Worm (Caenorhabditis elegans) whole organism, L1 larva: ENCODE results near the gene srlf-21.

Source experiments
- C04F5.9 ChIP-seq: sonication (generic microtip); optimal IDR thresholded peaks from 2 replicates; lab custom pipeline; 2016; ENCODE audit warnings: missing genetic modification characterization, missing compliant biosample characterization
- C16A3.4 ChIP-seq: fragments of 150-350 bp; optimal IDR thresholded peaks from 2 replicates; lab custom pipeline; 2014; ENCODE audit warnings: missing biosample characterization, missing genetic modification characterization
- C34B4.2 ChIP-seq: sonication (generic microtip); optimal IDR thresholded peaks from 2 replicates; lab custom pipeline; 2017; ENCODE audit warnings: mild to moderate bottlenecking, missing genetic modification characterization, missing compliant biosample characterization
- F16B12.6 ChIP-seq: fragments of 150-350 bp; optimal IDR thresholded peaks from 2 replicates; lab custom pipeline; 2014; ENCODE audit warnings: missing biosample characterization, missing genetic modification characterization
- aly-2 ChIP-seq: fragments of 150-350 bp; optimal IDR thresholded peaks from 2 replicates; lab custom pipeline; 2014; ENCODE audit warnings: missing biosample characterization, missing genetic modification characterization
- blmp-1 ChIP-seq: fragments of 150-350 bp; optimal IDR thresholded peaks from 2 replicates; lab custom pipeline; 2014; ENCODE audit warnings: missing biosample characterization, missing genetic modification characterization
- ceh-63 ChIP-seq: fragments of 200-800 bp; sonication (Bioruptor generic); optimal IDR thresholded peaks from 2 replicates; lab custom pipeline; 2018; ENCODE audit warnings: mild to moderate bottlenecking, missing genetic modification characterization, missing compliant biosample characterization
- ceh-8 ChIP-seq: fragments of 200-800 bp; sonication (Bioruptor generic); optimal IDR thresholded peaks from 2 replicates; lab custom pipeline; 2018; ENCODE audit warnings: mild to moderate bottlenecking, missing genetic modification characterization, moderate library complexity, missing compliant biosample characterization
- ceh-88 ChIP-seq: fragments of 200-800 bp; sonication (Bioruptor generic); IDR thresholded peaks from 2 replicates; pipeline ENCODE4 v1.3.6; 2022; ENCODE audit warnings: missing genetic modification characterization, missing compliant biosample characterization
- ces-1 ChIP-seq: fragments of 150-350 bp; optimal IDR thresholded peaks from 2 replicates; lab custom pipeline; 2014; ENCODE audit warnings: missing biosample characterization, missing genetic modification reagents, missing genetic modification characterization
- dpl-1 ChIP-seq, 3 experiments: fragments of 150-350 bp in 2 of 3; sonication (generic microtip) in 1 of 3; optimal IDR thresholded peaks; 2 replicates each; lab custom pipeline; 2014 to 2017; ENCODE audit warnings: missing biosample characterization in 3 of 3, missing genetic modification characterization in 3 of 3, missing genetic modification reagents in 3 of 3
- efl-3 ChIP-seq: fragments of 200-800 bp; sonication (Bioruptor generic); optimal IDR thresholded peaks from 2 replicates; lab custom pipeline; 2018; ENCODE audit warnings: mild to moderate bottlenecking, missing genetic modification characterization, missing compliant biosample characterization
- elt-3 ChIP-seq, 6 experiments: fragments of 150-350 bp in 1 of 6; sonication (generic microtip); optimal IDR thresholded peaks; 2 replicates each; lab custom pipeline; 2017 to 2018; ENCODE audit warnings: missing biosample characterization in 6 of 6, missing genetic modification characterization in 6 of 6, inconsistent platforms in 1 of 6
- ets-5 ChIP-seq: fragments of 200-800 bp; sonication (Bioruptor generic); IDR thresholded peaks from 2 replicates; pipeline ENCODE4 v1.3.6; 2022; ENCODE audit warnings: missing genetic modification characterization, missing compliant biosample characterization
- fos-1 ChIP-seq: fragments of 150-350 bp; optimal IDR thresholded peaks from 2 replicates; lab custom pipeline; 2014; ENCODE audit warnings: missing biosample characterization, missing genetic modification characterization
- grh-1 ChIP-seq: fragments of 200-800 bp; sonication (Bioruptor generic); IDR thresholded peaks from 2 replicates; pipeline ENCODE4 v1.3.6; 2022; ENCODE audit warnings: missing genetic modification reagents, missing genetic modification characterization, missing compliant biosample characterization
- hlh-4 ChIP-seq: sonication (generic microtip); optimal IDR thresholded peaks from 2 replicates; lab custom pipeline; 2016; ENCODE audit warnings: mild to moderate bottlenecking, missing genetic modification characterization, missing compliant biosample characterization
- irx-1 ChIP-seq: sonication (generic microtip); optimal IDR thresholded peaks from 2 replicates; lab custom pipeline; 2016; ENCODE audit warnings: missing genetic modification characterization, missing compliant biosample characterization
- isw-1 ChIP-seq: fragments of 200-800 bp; sonication (Bioruptor generic); IDR thresholded peaks from 2 replicates; pipeline ENCODE4 v1.3.6; 2022; ENCODE audit warnings: missing genetic modification characterization, missing compliant biosample characterization
- jun-1 ChIP-seq: fragments of 150-350 bp; optimal IDR thresholded peaks from 2 replicates; lab custom pipeline; 2014; ENCODE audit warnings: missing biosample characterization, missing genetic modification reagents, missing genetic modification characterization
- lin-13 ChIP-seq: fragments of 150-350 bp; optimal IDR thresholded peaks from 2 replicates; lab custom pipeline; 2014; ENCODE audit warnings: missing biosample characterization, missing genetic modification reagents, missing genetic modification characterization
- lin-15B ChIP-seq: fragments of 150-350 bp; sonication (generic microtip); optimal IDR thresholded peaks from 3 replicates; lab custom pipeline; 2014; ENCODE audit warnings: missing biosample characterization, missing genetic modification characterization
- lin-35 ChIP-seq, 2 experiments: fragments of 150-350 bp; optimal IDR thresholded peaks; 2 replicates each; lab custom pipeline; 2014; ENCODE audit warnings: missing biosample characterization in 2 of 2, missing genetic modification characterization in 2 of 2, missing genetic modification reagents in 2 of 2
- lin-39 ChIP-seq: fragments of 150-350 bp; optimal IDR thresholded peaks from 2 replicates; lab custom pipeline; 2014; ENCODE audit warnings: missing biosample characterization, missing genetic modification reagents, missing genetic modification characterization
- lir-3 ChIP-seq: sonication (generic microtip); optimal IDR thresholded peaks from 2 replicates; lab custom pipeline; 2016; ENCODE audit warnings: mild to moderate bottlenecking, missing genetic modification characterization, moderate library complexity, missing compliant biosample characterization; ENCODE audit not compliant: poor library complexity
- lsy-2 ChIP-seq, 2 experiments: fragments of 150-350 bp; optimal IDR thresholded peaks; 2 replicates each; lab custom pipeline; 2014; ENCODE audit warnings: missing biosample characterization in 2 of 2, missing genetic modification characterization in 2 of 2
- mdl-1 ChIP-seq, 2 experiments: fragments of 150-350 bp; optimal IDR thresholded peaks; 2 replicates each; lab custom pipeline; 2014 to 2017; ENCODE audit warnings: missing biosample characterization in 2 of 2, missing genetic modification characterization in 2 of 2, inconsistent platforms in 1 of 2
- mep-1 ChIP-seq: fragments of 150-350 bp; optimal IDR thresholded peaks from 2 replicates; lab custom pipeline; 2014; ENCODE audit warnings: missing biosample characterization, missing genetic modification characterization
- nhr-11 ChIP-seq: fragments of 150-350 bp; optimal IDR thresholded peaks from 2 replicates; lab custom pipeline; 2014; ENCODE audit warnings: missing biosample characterization, missing genetic modification characterization
- nhr-12 ChIP-seq: sonication (generic microtip); optimal IDR thresholded peaks from 2 replicates; lab custom pipeline; 2017; ENCODE audit warnings: missing biosample characterization, missing genetic modification characterization
- nhr-20 ChIP-seq: sonication (generic microtip); optimal IDR thresholded peaks from 2 replicates; lab custom pipeline; 2016; ENCODE audit warnings: mild to moderate bottlenecking, missing genetic modification characterization, missing compliant biosample characterization
- nhr-237 ChIP-seq: fragments of 150-350 bp; optimal IDR thresholded peaks from 2 replicates; lab custom pipeline; 2014; ENCODE audit warnings: missing biosample characterization, missing genetic modification characterization
- nhr-28 ChIP-seq: fragments of 150-350 bp; optimal IDR thresholded peaks from 2 replicates; lab custom pipeline; 2014; ENCODE audit warnings: missing biosample characterization, missing genetic modification characterization
- pax-3 ChIP-seq: fragments of 200-800 bp; sonication (Bioruptor generic); optimal IDR thresholded peaks from 2 replicates; lab custom pipeline; 2018; ENCODE audit warnings: mild to moderate bottlenecking, missing genetic modification characterization, moderate library complexity, missing compliant biosample characterization
- rnt-1 ChIP-seq: sonication (generic microtip); optimal IDR thresholded peaks from 2 replicates; lab custom pipeline; 2016; ENCODE audit warnings: mild to moderate bottlenecking, missing genetic modification characterization, moderate library complexity, missing compliant biosample characterization
- skn-1 ChIP-seq: fragments of 150-350 bp; optimal IDR thresholded peaks from 2 replicates; lab custom pipeline; 2014; ENCODE audit warnings: missing biosample characterization, missing genetic modification characterization
- snpc-4 ChIP-seq: fragments of 150-350 bp; optimal IDR thresholded peaks from 2 replicates; lab custom pipeline; 2014; ENCODE audit warnings: missing biosample characterization, missing genetic modification characterization
- snu-23 ChIP-seq: sonication (generic microtip); optimal IDR thresholded peaks from 2 replicates; lab custom pipeline; 2016; ENCODE audit warnings: missing genetic modification characterization, missing compliant biosample characterization
- sox-4 ChIP-seq: sonication (generic microtip); optimal IDR thresholded peaks from 2 replicates; lab custom pipeline; 2016; ENCODE audit warnings: missing genetic modification characterization, missing compliant biosample characterization
- sptf-1 ChIP-seq: fragments of 150-350 bp; optimal IDR thresholded peaks from 2 replicates; lab custom pipeline; 2014; ENCODE audit warnings: missing biosample characterization, missing genetic modification characterization
- swsn-7 ChIP-seq: sonication (generic microtip); optimal IDR thresholded peaks from 2 replicates; lab custom pipeline; 2016; ENCODE audit warnings: missing genetic modification characterization, missing compliant biosample characterization
- tbx-2 ChIP-seq: sonication (generic microtip); optimal IDR thresholded peaks from 2 replicates; lab custom pipeline; 2016; ENCODE audit warnings: missing genetic modification characterization, missing compliant biosample characterization
- unc-130 ChIP-seq: fragments of 150-350 bp; optimal IDR thresholded peaks from 2 replicates; lab custom pipeline; 2017; ENCODE audit warnings: missing biosample characterization, missing genetic modification characterization, inconsistent platforms
- ztf-11 ChIP-seq, 2 experiments: sonication (generic microtip); optimal IDR thresholded peaks; 2 replicates each; lab custom pipeline; 2016 to 2017; ENCODE audit warnings: missing genetic modification characterization in 2 of 2, missing biosample characterization in 1 of 2, missing compliant biosample characterization in 1 of 2

srlf-21 gene

DNA sequence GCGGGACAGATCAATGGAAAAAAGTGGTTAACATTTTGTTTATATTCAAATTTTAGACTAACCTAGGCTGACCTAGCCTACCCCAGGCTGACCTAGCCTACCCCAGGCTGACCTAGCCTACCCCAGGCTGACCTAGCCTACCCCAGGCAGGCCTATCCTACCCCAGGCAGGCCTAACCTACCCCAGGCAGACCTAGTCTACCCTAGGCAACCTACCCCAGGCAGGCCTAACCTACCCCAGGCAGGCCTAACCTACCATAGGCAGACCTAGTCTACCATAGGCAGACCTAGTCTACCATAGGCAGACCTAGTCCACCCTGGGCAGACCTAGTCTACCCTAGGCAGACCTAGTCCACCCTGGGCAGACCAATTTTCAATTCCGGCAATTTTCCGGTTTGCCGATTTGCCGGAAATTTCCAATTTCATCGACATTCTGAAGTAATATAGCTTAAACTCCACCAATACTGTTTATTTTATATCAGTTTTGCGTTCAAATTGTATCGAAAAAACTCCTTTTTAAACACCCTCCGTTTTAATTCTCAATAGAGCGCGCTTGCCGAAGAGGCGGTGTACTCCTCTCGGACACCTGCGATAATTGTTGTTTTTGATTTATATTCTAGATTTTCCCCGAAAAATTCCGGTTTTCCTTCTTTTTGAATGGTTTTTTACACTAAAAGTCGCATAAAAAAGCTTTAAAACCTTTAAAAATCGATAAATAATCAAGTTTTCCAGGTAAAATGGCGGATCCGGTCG is 14.1 kb upstream of the srlf-21 start, which contains the start of gene trm-2A (continued):
- TF ChIP-seq ztf-11 (tag; optimal IDR thresholded peaks at IDR 0.05; lab: Kevin White, UChicago) (peak in 1 of 2 experiments; percentile 75), jun-1 (tag; lab: Kevin White, UChicago) (peak; percentile 65), elt-3 (tag; optimal IDR thresholded peaks at IDR 0.05; lab: Kevin White, UChicago) (peak in 3 of 6 experiments; percentile 34 to 76 (median 76)), mdl-1 (tag; optimal IDR thresholded peaks at IDR 0.05; lab: Kevin White, UChicago) (peak in 1 of 2 experiments; percentile 63), lin-35 (GFP tag; optimal IDR thresholded peaks at IDR 0.05; lab: Kevin White, UChicago) (peak; percentile 98 to 99), nhr-28 (no peak), isw-1 (peak; percentile 64), aly-2 (tag; lab: Kevin White, UChicago) (peak; percentile 78), snu-23 (GFP tag; lab: Kevin White, UChicago) (peak; percentile 92), ets-5 (GFP tag; lab: Robert Waterston, UW) (no peak), nhr-237 (tag; lab: Kevin White, UChicago) (no peak), hlh-4 (tag; lab: Kevin White, UChicago) (no peak), lin-39 (tag; lab: Kevin White, UChicago) (peak; percentile 53), dpl-1 (GFP tag; optimal IDR thresholded peaks at IDR 0.05; lab: Kevin White, UChicago) (peak; percentile 89 to 98 (median 98)), ceh-8 (GFP tag; lab: Kevin White, UChicago) (peak; percentile 21), F16B12.6 (tag; lab: Kevin White, UChicago) (peak; percentile 50), sox-4 (tag; lab: Kevin White, UChicago) (peak; percentile 53), mep-1 (tag; lab: Kevin White, UChicago) (peak; percentile 87), ceh-88 (no peak), sptf-1 (no peak), nhr-11 (peak; percentile 52), lir-3 (tag; lab: Kevin White, UChicago) (no peak), lin-13 (GFP tag; lab: Kevin White, UChicago) (peak; percentile 64), C34B4.2 (tag; lab: Kevin White, UChicago) (no peak), C04F5.9 (tag; lab: Kevin White, UChicago) (no peak), ces-1 (no peak), tbx-2 (peak; percentile 83), nhr-20 (tag; lab: Kevin White, UChicago) (peak; percentile 91), pax-3 (peak; percentile 56), efl-3 (no peak), unc-130 (peak; percentile 88), nhr-12 (tag; lab: Kevin White, UChicago) (no peak), swsn-7 (tag; lab: Kevin White, UChicago) (peak; percentile 83), C16A3.4 (tag; lab: Kevin White, UChicago) (peak; percentile 86), skn-1 (tag; lab: Kevin White, UChicago) (peak; percentile 86), rnt-1 (tag; lab: Kevin White, UChicago) (peak; percentile 94), grh-1 (GFP tag; lab: Robert Waterston, UW) (peak; percentile 81), lin-15B (peak; percentile 75), lsy-2 (tag; optimal IDR thresholded peaks at IDR 0.05; lab: Kevin White, UChicago) (peak; percentile 83 to 88), ceh-63 (peak; percentile 9), fos-1 (tag; lab: Kevin White, UChicago) (peak; percentile 57), irx-1 (tag; lab: Kevin White, UChicago) (peak; percentile 70), snpc-4 (tag; lab: Kevin White, UChicago) (peak; percentile 11), blmp-1 (tag; lab: Kevin White, UChicago) (peak; percentile 75)
